Worm (Caenorhabditis elegans) whole organism, midembryonic: ENCODE data around the gene atg-10.

Experiments used
- flt-1 ChIP-seq: fragments of 200-800 bp; sonication (Bioruptor generic); IDR thresholded peaks from 2 replicates; pipeline ENCODE4 v1.3.6; 2022; ENCODE audit warnings: missing genetic modification characterization, missing compliant biosample characterization
- klf-2 ChIP-seq: fragments of 200-800 bp; sonication (Bioruptor generic); conservative IDR thresholded peaks from 2 replicates; pipeline ENCODE4 v1.3.6; 2022; ENCODE audit warnings: missing genetic modification reagents, missing genetic modification characterization, missing compliant biosample characterization
- med-1 ChIP-seq: sonication (generic microtip); optimal IDR thresholded peaks from 2 replicates; lab custom pipeline; 2017; ENCODE audit warnings: missing genetic modification characterization, mild to moderate bottlenecking, missing compliant biosample characterization, antibody characterized with exemption, missing genetic modification reagents; ENCODE audit not compliant: insufficient read depth

DNA sequence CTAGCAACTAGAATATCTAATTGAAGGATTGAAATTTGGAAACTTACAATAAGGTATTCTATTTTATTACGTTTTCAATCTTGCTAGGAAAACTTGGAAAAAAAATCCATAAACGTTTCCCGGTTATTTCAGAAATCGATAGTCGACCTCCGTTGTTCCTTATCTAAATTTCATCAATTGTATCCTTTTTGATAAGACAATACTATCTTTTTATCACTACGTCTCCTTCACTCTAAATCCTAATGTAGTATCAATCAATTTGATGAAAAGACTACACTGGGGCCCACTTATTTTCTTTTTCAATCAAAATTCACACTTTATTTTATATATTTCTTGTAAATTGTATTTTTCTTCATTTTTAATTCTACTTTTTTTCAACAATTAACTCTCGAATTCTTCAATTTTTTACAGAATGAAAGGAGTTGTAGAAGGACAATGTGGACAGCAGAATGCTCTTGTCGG lies 45.5 kb downstream of the atg-10 start, which contains the start of gene prx-5:
- TF ChIP-seq med-1 (GFP tag; lab: Kevin White, UChicago) (no peak), klf-2 (no peak), flt-1 (GFP tag; lab: Robert Waterston, UW) (no peak)
